Fruit fly (Drosophila melanogaster): ENCODE measurements around the gene SF2.

SF2 gene

DNA sequence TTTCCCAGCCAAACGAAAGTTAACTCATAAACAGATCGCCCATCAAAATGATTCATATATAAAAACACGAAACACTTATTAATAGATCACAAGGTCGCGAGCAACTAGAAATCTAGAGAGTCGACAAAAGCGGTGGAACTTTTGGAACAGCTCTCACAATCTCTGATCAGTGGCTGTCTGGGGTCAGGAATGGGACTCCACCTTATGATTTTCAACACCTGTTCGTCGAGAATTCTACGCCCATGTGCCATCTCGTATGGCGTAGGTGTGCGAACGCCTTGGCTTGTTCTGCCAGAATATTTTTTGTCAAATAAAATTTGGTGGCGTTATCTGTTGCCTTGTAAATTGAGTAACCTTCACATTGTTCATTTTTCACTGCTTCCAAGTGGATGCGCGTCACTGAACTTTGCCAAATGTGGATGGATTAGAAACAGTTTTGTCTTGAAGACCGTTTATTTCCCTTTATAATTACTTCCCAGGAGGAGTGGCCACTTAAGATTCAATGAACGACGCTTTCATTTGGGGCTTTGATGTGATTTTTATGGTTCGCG, 13.7 kb upstream of the SF2 start (continued):
- TF ChIP-seq Stat92E (GFP tag; optimal IDR thresholded peaks at IDR 0.05) (no peak), Awh (GFP tag; IDR thresholded peaks at IDR 0.05) (no peak), MESR4 (GFP tag; optimal IDR thresholded peaks at IDR 0.05) (no peak), CG8478 (optimal IDR thresholded peaks at IDR 0.05) (no peak), tna (GFP tag; IDR thresholded peaks at IDR 0.05; ENCODE audit: partially characterized antibody) (no peak), CG7372 (GFP tag; IDR thresholded peaks at IDR 0.05) (no peak; the same call in 1 of the 2 replicates), CG17328 (GFP tag; IDR thresholded peaks at IDR 0.05) (no peak), MBD-R2 (GFP tag; IDR thresholded peaks at IDR 0.05) (peak; percentile 43; the same call in 1 of the 2 replicates), CG3065 (GFP tag; optimal IDR thresholded peaks at IDR 0.05) (no peak), Spps (tag; optimal IDR thresholded peaks at IDR 0.05) (no peak)

dm6 chr3R:16353671-16354070, 11.9 kb upstream of the SF2 start:
- TF ChIP-seq Med (GFP tag) (peak; percentile 11), Drgx (GFP tag; IDR thresholded peaks at IDR 0.05) (no peak), cwo (GFP tag; optimal IDR thresholded peaks at IDR 0.05) (peak; percentile 2), sr (GFP tag; IDR thresholded peaks at IDR 0.05) (peak; percentile 76), Dad (GFP tag; optimal IDR thresholded peaks at IDR 0.05) (no peak), CG8944 (GFP tag; optimal IDR thresholded peaks at IDR 0.05) (no peak), kni (GFP tag; optimal IDR thresholded peaks at IDR 0.05) (no peak)

DNA sequence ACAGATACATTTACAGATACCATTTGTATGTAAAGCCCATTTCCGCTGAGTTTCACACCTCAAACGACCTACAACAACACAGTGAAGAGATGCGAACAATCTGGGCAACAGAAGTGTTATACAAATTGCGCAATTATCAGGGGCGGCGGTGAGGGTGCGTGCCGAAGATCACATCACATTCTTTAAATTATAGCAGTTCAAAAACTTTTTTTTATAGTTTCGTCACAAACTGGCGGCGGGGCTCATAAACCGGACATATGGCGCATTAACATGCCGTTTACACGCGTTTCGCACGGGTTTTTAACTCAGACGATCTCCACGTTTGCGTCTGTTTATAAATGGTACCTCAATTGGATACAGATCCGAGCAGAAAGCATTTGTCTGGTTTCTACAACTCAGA, 11.4 kb upstream of the SF2 start:
- TF ChIP-seq CG9932 (GFP tag; IDR thresholded peaks at IDR 0.05) (0 out of 2 replicates have a peak, but pooled peaks have one; percentile 18), Opbp (GFP tag; IDR thresholded peaks at IDR 0.05; ENCODE audit: partially characterized antibody) (no peak), CG14441 (GFP tag; IDR thresholded peaks at IDR 0.05) (0 out of 2 replicates have a peak, but pooled peaks have one; percentile 18), abd-A (tag; optimal IDR thresholded peaks at IDR 0.05) (peak; percentile 55), CG12104 (GFP tag; optimal IDR thresholded peaks at IDR 0.05) (no peak), CG12769 (tag; optimal IDR thresholded peaks at IDR 0.05) (peak; percentile 64), CG10267 (tag; optimal IDR thresholded peaks at IDR 0.05) (no peak), HLHmδ (GFP tag; optimal IDR thresholded peaks at IDR 0.05) (no peak), TFAM (GFP tag; optimal IDR thresholded peaks at IDR 0.05) (no peak), CG32532 (GFP tag; IDR thresholded peaks at IDR 0.05) (peak; percentile 25; the same call in 1 of the 2 replicates), CG10274 (GFP tag; optimal IDR thresholded peaks at IDR 0.05) (no peak), sisA (GFP tag; IDR thresholded peaks at IDR 0.05) (no peak), gro (GFP tag; optimal IDR thresholded peaks at IDR 0.05) (peak; percentile 39), CG18599 (GFP tag; optimal IDR thresholded peaks at IDR 0.05) (peak; percentile 0), CG7271 (tag; optimal IDR thresholded peaks at IDR 0.05) (no peak), CG13624 (GFP tag; optimal IDR thresholded peaks at IDR 0.05) (peak; percentile 54), Med (GFP tag) (peak; percentile 80), CG13894 (tag; optimal IDR thresholded peaks at IDR 0.05) (peak; percentile 12), cwo (GFP tag; optimal IDR thresholded peaks at IDR 0.05) (peak; percentile 89), HLH54F (GFP tag; optimal IDR thresholded peaks at IDR 0.05) (no peak), CG17359 (tag; optimal IDR thresholded peaks at IDR 0.05) (no peak), NC2α (GFP tag; optimal IDR thresholded peaks at IDR 0.05) (no peak), Meics (GFP tag; optimal IDR thresholded peaks at IDR 0.05) (peak; percentile 82), HmgD (GFP tag; optimal IDR thresholded peaks at IDR 0.05) (no peak), CG15269 (tag; optimal IDR thresholded peaks at IDR 0.05) (peak; percentile 38), sug (tag; optimal IDR thresholded peaks at IDR 0.05) (peak; percentile 0), CG8290 (GFP tag; optimal IDR thresholded peaks at IDR 0.05) (no peak), CG8290 (tag; optimal IDR thresholded peaks at IDR 0.05) (peak in 1 of 2 experiments; percentile 12), HHEX (GFP tag; optimal IDR thresholded peaks at IDR 0.05) (peak; percentile 7), gsb (GFP tag; IDR thresholded peaks at IDR 0.05) (no peak), Oaz (GFP tag; IDR thresholded peaks at IDR 0.05) (no peak), kay (GFP tag; optimal IDR thresholded peaks at IDR 0.05) (no peak), lab (GFP tag; optimal IDR thresholded peaks at IDR 0.05) (no peak)
